Worm (Caenorhabditis elegans) whole organism, mixed stage, embryonic: ENCODE results near the gene dmsr-14.

Experiments used
- bed-3 ChIP-seq: fragments of 200-800 bp; sonication (Bioruptor generic); optimal IDR thresholded peaks from 3 replicates; lab custom pipeline; 2018; ENCODE audit warnings: mild to moderate bottlenecking, missing genetic modification characterization, moderate library complexity, missing compliant biosample characterization
- mls-2 ChIP-seq: sonication (generic microtip); optimal IDR thresholded peaks from 2 replicates; lab custom pipeline; 2016; ENCODE audit warnings: mild to moderate bottlenecking, missing genetic modification characterization, moderate library complexity, missing compliant biosample characterization
- nhr-12 ChIP-seq: fragments of 150-350 bp; optimal IDR thresholded peaks from 2 replicates; lab custom pipeline; 2014; ENCODE audit warnings: missing biosample characterization, missing genetic modification characterization
- nhr-2 ChIP-seq: fragments of 150-350 bp; optimal IDR thresholded peaks from 2 replicates; lab custom pipeline; 2014; ENCODE audit warnings: missing biosample characterization, missing genetic modification characterization
- nhr-28 ChIP-seq: fragments of 150-350 bp; optimal IDR thresholded peaks from 2 replicates; lab custom pipeline; 2014; ENCODE audit warnings: missing biosample characterization, missing genetic modification characterization
- nhr-76 ChIP-seq: sonication (generic microtip); optimal IDR thresholded peaks from 2 replicates; lab custom pipeline; 2017; ENCODE audit warnings: missing biosample characterization, missing genetic modification characterization
- sem-2 ChIP-seq: fragments of 200-800 bp; sonication (Bioruptor generic); optimal IDR thresholded peaks from 2 replicates; lab custom pipeline; 2018; ENCODE audit warnings: mild to moderate bottlenecking, missing genetic modification characterization, missing compliant biosample characterization
- unc-39 ChIP-seq: fragments of 150-350 bp; optimal IDR thresholded peaks from 2 replicates; lab custom pipeline; 2014; ENCODE audit warnings: missing biosample characterization, missing genetic modification characterization
- unc-62 ChIP-seq: fragments of 150-350 bp; optimal IDR thresholded peaks from 2 replicates; lab custom pipeline; 2014; ENCODE audit warnings: missing biosample characterization, missing genetic modification reagents, missing genetic modification characterization
- ztf-11 ChIP-seq: fragments of 150-350 bp; optimal IDR thresholded peaks from 2 replicates; lab custom pipeline; 2014; ENCODE audit warnings: missing biosample characterization, missing genetic modification characterization

- TF ChIP-seq unc-39 (tag; lab: Kevin White, UChicago) = no peak
- no peak for TF ChIP-seq ztf-11 (tag; lab: Kevin White, UChicago)
- no peak for TF ChIP-seq unc-62 (GFP tag; lab: Kevin White, UChicago)
- no peak for TF ChIP-seq nhr-28 (tag; lab: Kevin White, UChicago)
- no peak for TF ChIP-seq nhr-2 (tag; lab: Kevin White, UChicago)
- no peak for TF ChIP-seq mls-2 (tag; lab: Kevin White, UChicago)
- no peak for TF ChIP-seq bed-3 (GFP tag; lab: Kevin White, UChicago)
- no peak for TF ChIP-seq sem-2
- no peak for TF ChIP-seq nhr-12
- no peak for TF ChIP-seq nhr-76 (tag; lab: Kevin White, UChicago)
Observed at ce11 chrV:6830075-6830474, 13.0 kb upstream of the dmsr-14 start.
